Fruit fly (Drosophila melanogaster) whole organism, embryonic: ENCODE measurements around the gene Ir68b.

Experiments
- Atf3 ChIP-seq: fragments of 200-800 bp; sonication (Bioruptor generic); optimal IDR thresholded peaks from 3 replicates; lab custom pipeline; 2016; ENCODE audit warnings: missing biosample characterization, missing genetic modification characterization
- CG10366 ChIP-seq: fragments of 200-800 bp; sonication (Bioruptor generic); IDR thresholded peaks from 2 replicates; pipeline ENCODE4 v1.3.6; 2022; ENCODE audit warnings: missing biosample characterization, missing genetic modification characterization
- CG10462 ChIP-seq: fragments of 200-800 bp; sonication (Bioruptor generic); optimal IDR thresholded peaks from 2 replicates; lab custom pipeline; 2016; ENCODE audit warnings: missing biosample characterization, missing genetic modification characterization
- CG10979 ChIP-seq: fragments of 200-800 bp; sonication (Bioruptor generic); optimal IDR thresholded peaks from 2 replicates; lab custom pipeline; 2018; ENCODE audit warnings: missing biosample characterization, mild to moderate bottlenecking, missing genetic modification characterization, moderate library complexity
- CG11093 ChIP-seq: fragments of 200-800 bp; sonication (Bioruptor generic); IDR thresholded peaks from 3 replicates; pipeline ENCODE4 v1.3.6; 2022; ENCODE audit warnings: missing biosample characterization, missing genetic modification characterization
- CG11723 ChIP-seq: fragments of 200-800 bp; sonication (Bioruptor generic); optimal IDR thresholded peaks from 2 replicates; lab custom pipeline; 2017; ENCODE audit warnings: missing biosample characterization, mild to moderate bottlenecking, missing genetic modification characterization
- CG12659 ChIP-seq: fragments of 200-800 bp; sonication (Bioruptor generic); optimal IDR thresholded peaks from 3 replicates; lab custom pipeline; 2017; ENCODE audit warnings: mild to moderate bottlenecking, missing biosample characterization, missing genetic modification reagents, missing genetic modification characterization
- CG12942 ChIP-seq: fragments of 200-800 bp; sonication (Bioruptor generic); optimal IDR thresholded peaks from 3 replicates; lab custom pipeline; 2016; ENCODE audit warnings: missing biosample characterization, missing genetic modification characterization
- CG14441 ChIP-seq: fragments of 200-800 bp; sonication (Bioruptor generic); IDR thresholded peaks from 2 replicates; pipeline ENCODE4 v1.3.6; 2022; ENCODE audit warnings: missing biosample characterization, missing genetic modification characterization
- CG16779 ChIP-seq: fragments of 200-800 bp; sonication (Bioruptor generic); IDR thresholded peaks from 2 replicates; pipeline ENCODE4 v1.3.6; 2022; ENCODE audit warnings: missing biosample characterization, missing genetic modification characterization
- CG16863 ChIP-seq: fragments of 200-800 bp; sonication (Bioruptor generic); optimal IDR thresholded peaks from 3 replicates; lab custom pipeline; 2016; ENCODE audit warnings: missing biosample characterization, missing genetic modification characterization
- CG17328 ChIP-seq: fragments of 200-800 bp; sonication (Bioruptor generic); IDR thresholded peaks from 2 replicates; pipeline ENCODE4 v1.3.6; 2022; ENCODE audit warnings: missing biosample characterization, missing genetic modification characterization
- CG18599 ChIP-seq: fragments of 200-800 bp; sonication (Bioruptor generic); optimal IDR thresholded peaks from 3 replicates; lab custom pipeline; 2017; ENCODE audit warnings: missing biosample characterization, missing genetic modification characterization, mild to moderate bottlenecking, moderate library complexity, missing genetic modification reagents
- CG3065 ChIP-seq: fragments of 200-800 bp; sonication (Bioruptor generic); optimal IDR thresholded peaks from 2 replicates; lab custom pipeline; 2016; ENCODE audit warnings: missing biosample characterization, missing genetic modification characterization
- CG32532 ChIP-seq: fragments of 200-800 bp; sonication (Bioruptor generic); IDR thresholded peaks from 2 replicates; pipeline ENCODE4 v1.3.6; 2022; ENCODE audit warnings: missing biosample characterization, missing genetic modification characterization
- CG33557 ChIP-seq: fragments of 200-800 bp; sonication (Bioruptor generic); optimal IDR thresholded peaks from 2 replicates; lab custom pipeline; 2019; ENCODE audit warnings: missing biosample characterization, mild to moderate bottlenecking, missing genetic modification characterization, moderate library complexity
- CG7556 ChIP-seq: fragments of 200-800 bp; sonication (Bioruptor generic); optimal IDR thresholded peaks from 2 replicates; lab custom pipeline; 2017; ENCODE audit warnings: missing biosample characterization, mild to moderate bottlenecking, missing genetic modification characterization
- CG9797 ChIP-seq: fragments of 200-800 bp; sonication (Bioruptor generic); optimal IDR thresholded peaks from 3 replicates; lab custom pipeline; 2018; ENCODE audit warnings: missing biosample characterization, mild to moderate bottlenecking, missing genetic modification characterization
- D19B ChIP-seq: fragments of 200-800 bp; sonication (Bioruptor generic); optimal IDR thresholded peaks from 2 replicates; lab custom pipeline; 2017; ENCODE audit warnings: missing biosample characterization, mild to moderate bottlenecking, missing genetic modification characterization
- Doc3 ChIP-seq: fragments of 200-800 bp; sonication (Bioruptor generic); IDR thresholded peaks from 3 replicates; pipeline ENCODE4 v1.3.6; 2022; ENCODE audit warnings: missing biosample characterization, missing genetic modification characterization; ENCODE audit not compliant: partially characterized antibody
- Dp ChIP-seq: fragments of 200-800 bp; sonication (Bioruptor generic); optimal IDR thresholded peaks from 2 replicates; lab custom pipeline; 2018; ENCODE audit warnings: missing biosample characterization, mild to moderate bottlenecking, missing genetic modification characterization, moderate library complexity
- E2f1 ChIP-seq: fragments of 200-800 bp; sonication (Bioruptor generic); IDR thresholded peaks from 2 replicates; pipeline ENCODE4 v1.3.6; 2022; ENCODE audit warnings: missing biosample characterization, missing genetic modification characterization
- Ets65A ChIP-seq: fragments of 200-800 bp; sonication (Bioruptor generic); peaks from one replicate; lab custom pipeline; 2016; ENCODE audit warnings: missing biosample characterization, missing genetic modification characterization
- MBD-R2 ChIP-seq: fragments of 200-800 bp; sonication (Bioruptor generic); IDR thresholded peaks from 2 replicates; pipeline ENCODE4 v1.3.6; 2022; ENCODE audit warnings: missing biosample characterization, missing genetic modification characterization
- MTF-1 ChIP-seq: fragments of 200-800 bp; sonication (Bioruptor generic); optimal IDR thresholded peaks from 2 replicates; lab custom pipeline; 2018; ENCODE audit warnings: missing biosample characterization, mild to moderate bottlenecking, missing genetic modification characterization, borderline replicate concordance
- Med ChIP-seq: fragments of 200-800 bp; sonication (Bioruptor generic); peaks from one replicate; lab custom pipeline; 2016; ENCODE audit warnings: missing biosample characterization, missing genetic modification characterization, mild to moderate bottlenecking, inconsistent platforms, moderate library complexity
- Mes4 ChIP-seq: fragments of 200-800 bp; sonication (Bioruptor generic); optimal IDR thresholded peaks from 2 replicates; lab custom pipeline; 2016; ENCODE audit warnings: missing biosample characterization, missing genetic modification characterization
- Rx ChIP-seq: fragments of 200-800 bp; sonication (Bioruptor generic); IDR thresholded peaks from 2 replicates; pipeline ENCODE4 v1.3.6; 2022; ENCODE audit warnings: missing biosample characterization, missing genetic modification characterization
- Sox100B ChIP-seq: fragments of 200-800 bp; sonication (Bioruptor generic); optimal IDR thresholded peaks from 3 replicates; lab custom pipeline; 2018; ENCODE audit warnings: missing biosample characterization, mild to moderate bottlenecking, missing genetic modification characterization
- Taf1 ChIP-seq: fragments of 200-800 bp; sonication (Bioruptor generic); IDR thresholded peaks from 2 replicates; pipeline ENCODE4 v1.3.6; 2022; ENCODE audit warnings: missing biosample characterization, missing genetic modification characterization
- Xrp1 ChIP-seq: fragments of 200-800 bp; sonication (Bioruptor generic); IDR thresholded peaks from 2 replicates; pipeline ENCODE4 v1.3.6; 2022; ENCODE audit warnings: missing biosample characterization, missing genetic modification characterization
- abd-A ChIP-seq: fragments of 200-800 bp; sonication (Bioruptor generic); optimal IDR thresholded peaks from 3 replicates; lab custom pipeline; 2019; ENCODE audit warnings: missing biosample characterization, mild to moderate bottlenecking, missing genetic modification characterization, moderate library complexity
- ara ChIP-seq: fragments of 200-800 bp; sonication (Bioruptor generic); IDR thresholded peaks from 2 replicates; pipeline ENCODE4 v1.3.6; 2022; ENCODE audit warnings: missing biosample characterization, missing genetic modification characterization
- cad ChIP-seq: fragments of >200 bp; optimal IDR thresholded peaks from 2 replicates; lab custom pipeline; 2017; ENCODE audit warnings: missing biosample characterization, missing genetic modification characterization
- dan ChIP-seq: fragments of 200-800 bp; sonication (Bioruptor generic); IDR thresholded peaks from 2 replicates; pipeline ENCODE4 v1.3.6; 2022; ENCODE audit warnings: missing biosample characterization, missing genetic modification characterization
- eyg ChIP-seq: fragments of 200-800 bp; sonication (Bioruptor generic); optimal IDR thresholded peaks from 3 replicates; lab custom pipeline; 2016; ENCODE audit warnings: missing biosample characterization, missing genetic modification characterization
- gro ChIP-seq: fragments of 200-800 bp; sonication (Bioruptor generic); optimal IDR thresholded peaks from 2 replicates; lab custom pipeline; 2016; ENCODE audit warnings: missing biosample characterization, missing genetic modification characterization
- insv ChIP-seq, 2 experiments: fragments of 200-800 bp; sonication (Bioruptor generic); optimal IDR thresholded peaks; 3 replicates each; lab custom pipeline; 2016 to 2018; ENCODE audit warnings: missing biosample characterization in 2 of 2, missing genetic modification characterization in 2 of 2
- jigr1 ChIP-seq: fragments of 200-800 bp; sonication (Bioruptor generic); IDR thresholded peaks from 3 replicates; pipeline ENCODE4 v1.3.6; 2022; ENCODE audit warnings: missing biosample characterization, missing genetic modification characterization
- jing ChIP-seq: fragments of 200-800 bp; sonication (Bioruptor generic); optimal IDR thresholded peaks from 2 replicates; lab custom pipeline; 2018; ENCODE audit warnings: missing biosample characterization, mild to moderate bottlenecking, missing genetic modification characterization
- jumu ChIP-seq: fragments of 200-800 bp; sonication (Bioruptor generic); optimal IDR thresholded peaks from 3 replicates; lab custom pipeline; 2016; ENCODE audit warnings: missing biosample characterization, missing genetic modification characterization
- lola ChIP-seq, 3 experiments: fragments of >200 bp in 2 of 3; fragments of 200-800 bp in 1 of 3; sonication (Bioruptor generic) in 1 of 3; optimal IDR thresholded peaks; 2 replicates each; lab custom pipeline; 2017 to 2019; ENCODE audit warnings: missing biosample characterization in 3 of 3, missing genetic modification characterization in 3 of 3, mild to moderate bottlenecking in 1 of 3, moderate library complexity in 1 of 3
- nerfin-1 ChIP-seq: fragments of 200-800 bp; sonication (Bioruptor generic); optimal IDR thresholded peaks from 3 replicates; lab custom pipeline; 2019; ENCODE audit warnings: missing biosample characterization, mild to moderate bottlenecking, missing genetic modification characterization, moderate library complexity
- pum ChIP-seq: fragments of 200-800 bp; sonication (Bioruptor generic); optimal IDR thresholded peaks from 2 replicates; lab custom pipeline; 2016; ENCODE audit warnings: missing biosample characterization, missing genetic modification characterization
- row ChIP-seq: fragments of 200-800 bp; sonication (Bioruptor generic); IDR thresholded peaks from 3 replicates; pipeline ENCODE4 v1.3.6; 2022; ENCODE audit warnings: missing biosample characterization, missing genetic modification characterization
- sd ChIP-seq: fragments of 200-800 bp; sonication (Bioruptor generic); optimal IDR thresholded peaks from 3 replicates; lab custom pipeline; 2018; ENCODE audit warnings: missing biosample characterization, mild to moderate bottlenecking, missing genetic modification characterization, moderate library complexity
- ttk ChIP-seq: fragments of 200-800 bp; sonication (Bioruptor generic); IDR thresholded peaks from 2 replicates; pipeline ENCODE4 v2.1.2; 2022; ENCODE audit warnings: missing biosample characterization, missing genetic modification characterization
- unpg ChIP-seq: fragments of 200-800 bp; sonication (Bioruptor generic); optimal IDR thresholded peaks from 3 replicates; lab custom pipeline; 2018; ENCODE audit warnings: missing biosample characterization, mild to moderate bottlenecking, missing genetic modification characterization, moderate library complexity
- zen2 ChIP-seq: fragments of 200-800 bp; sonication (Bioruptor generic); IDR thresholded peaks from 3 replicates; pipeline ENCODE4 v1.3.6; 2022; ENCODE audit warnings: missing biosample characterization, missing genetic modification characterization; ENCODE audit not compliant: partially characterized antibody

The Ir68b gene

DNA sequence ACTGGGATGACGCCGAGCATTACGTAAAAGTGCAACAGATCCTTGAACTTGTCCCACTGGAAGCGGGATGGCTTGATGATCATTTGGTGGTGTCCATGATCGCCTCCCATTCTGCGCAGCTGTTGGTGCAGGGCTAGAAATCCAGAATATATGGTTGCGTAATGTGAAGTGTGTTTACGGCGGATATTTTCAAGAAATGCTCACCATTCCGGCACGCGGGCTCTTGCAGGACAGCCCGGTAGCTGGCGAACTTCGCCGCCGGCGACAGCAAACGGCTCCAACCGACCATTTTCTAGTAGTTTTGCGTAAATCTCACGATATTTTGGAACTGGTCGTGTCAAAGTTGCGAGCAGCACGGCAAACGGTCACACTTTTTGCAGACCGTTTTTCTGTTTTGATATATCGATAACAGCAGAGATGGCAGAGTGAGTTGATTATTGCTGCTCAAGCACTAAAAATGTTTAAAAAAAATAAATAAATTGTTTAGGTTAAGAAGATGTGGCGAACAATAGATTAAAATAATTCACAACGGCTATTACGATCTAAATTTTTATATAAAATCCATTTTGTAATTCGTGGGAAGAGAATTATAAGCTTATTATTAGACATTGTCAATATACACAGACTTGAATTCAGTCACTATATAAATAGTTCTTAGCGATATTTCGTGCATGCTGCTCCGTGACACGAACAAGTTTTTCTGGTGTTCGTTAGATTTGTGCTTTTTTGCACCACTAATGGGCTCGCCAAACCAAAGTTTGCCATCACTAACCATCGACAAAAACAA is 11.1 kb upstream of the Ir68b start, which contains the start of the genes ND-SGDH and RhoGAP68F (continued):
- peak; percentile 71 for TF ChIP-seq CG11723
- TF ChIP-seq CG9797 (GFP tag; lab: Kevin White, UChicago) = peak; percentile 76
- peak; percentile 95 for TF ChIP-seq Ets65A (GFP tag; lab: Kevin White, UChicago)
- TF ChIP-seq CG33557 (GFP tag; lab: Kevin White, UChicago) = peak; percentile 62
- peak; percentile 37 for TF ChIP-seq Mes4
- TF ChIP-seq CG16779 = no peak
- TF ChIP-seq dan (GFP tag; lab: Robert Waterston, UW) = no peak
- peak; percentile 58 for TF ChIP-seq CG16863 (GFP tag; lab: Kevin White, UChicago)
- peak; percentile 74 for TF ChIP-seq CG7556 (GFP tag; lab: Kevin White, UChicago)
- peak in 1 of 3 experiments; percentile 81 for TF ChIP-seq lola (GFP tag; optimal IDR thresholded peaks at IDR 0.05; lab: Kevin White, UChicago)
- TF ChIP-seq CG12659 (GFP tag; lab: Kevin White, UChicago) = peak; percentile 89
- TF ChIP-seq CG10979 (tag; lab: Kevin White, UChicago) = peak; percentile 56
- TF ChIP-seq D19B (GFP tag; lab: Kevin White, UChicago) = peak; percentile 15
- peak; percentile 81 for TF ChIP-seq zen2
- peak; percentile 74 for TF ChIP-seq CG14441
- TF ChIP-seq Atf3 (GFP tag; lab: Kevin White, UChicago) = peak; percentile 7
- TF ChIP-seq CG10462 (GFP tag; lab: Kevin White, UChicago) = peak; percentile 33
- TF ChIP-seq CG3065 (GFP tag; lab: Kevin White, UChicago) = peak; percentile 52
- TF ChIP-seq sd (tag; lab: Kevin White, UChicago) = peak; percentile 49
- TF ChIP-seq Med (GFP tag; lab: Kevin White, UChicago) = peak; percentile 78
- peak; percentile 76 for TF ChIP-seq CG18599 (GFP tag; lab: Kevin White, UChicago)
- TF ChIP-seq E2f1 (GFP tag; lab: Robert Waterston, UW) = peak; percentile 58
- peak; percentile 8 for TF ChIP-seq Dp
- peak; percentile 54; the same call in 1 of the 3 replicates for TF ChIP-seq CG11093 (GFP tag; lab: Robert Waterston, UW)
- TF ChIP-seq row = peak; percentile 94
- peak; percentile 20; the same call in 1 of the 2 replicates for TF ChIP-seq CG17328 (GFP tag; lab: Robert Waterston, UW)
- 0 out of 2 replicates have a peak, but pooled peaks have one; percentile 76 for TF ChIP-seq CG32532 (GFP tag; lab: Robert Waterston, UW)
- peak in 1 of 2 experiments; percentile 20 for TF ChIP-seq insv (GFP tag; optimal IDR thresholded peaks at IDR 0.05; lab: Kevin White, UChicago)
- TF ChIP-seq jigr1 (GFP tag; lab: Robert Waterston, UW) = no peak
- TF ChIP-seq Doc3 (GFP tag; lab: Robert Waterston, UW) = peak; percentile 95
- peak; percentile 56; the same call in 1 of the 2 replicates for TF ChIP-seq CG10366
- TF ChIP-seq gro = peak; percentile 34
- peak; percentile 49; the same call in 1 of the 2 replicates for TF ChIP-seq ttk (GFP tag; lab: Robert Waterston, UW)
- peak; percentile 72 for TF ChIP-seq Sox100B (GFP tag; lab: Kevin White, UChicago)
- TF ChIP-seq CG12942 (GFP tag; lab: Kevin White, UChicago) = peak; percentile 73
- no peak for TF ChIP-seq abd-A
- peak; percentile 68 for TF ChIP-seq pum (GFP tag; lab: Kevin White, UChicago)
- TF ChIP-seq MTF-1 (GFP tag; lab: Kevin White, UChicago) = no peak
- no peak for TF ChIP-seq cad
- TF ChIP-seq jing (GFP tag; lab: Kevin White, UChicago) = no peak
- TF ChIP-seq MBD-R2 = peak; percentile 55
- TF ChIP-seq eyg (GFP tag; lab: Kevin White, UChicago) = peak; percentile 9
- TF ChIP-seq unpg (GFP tag; lab: Kevin White, UChicago) = peak; percentile 68
- peak; percentile 58; the same call in 1 of the 2 replicates for TF ChIP-seq Xrp1 (GFP tag; lab: Robert Waterston, UW)
- peak; percentile 62 for TF ChIP-seq nerfin-1 (tag; lab: Kevin White, UChicago)
- TF ChIP-seq ara = 0 out of 2 replicates have a peak, but pooled peaks have one; percentile 7
- TF ChIP-seq jumu (GFP tag; lab: Kevin White, UChicago) = peak; percentile 67
- TF ChIP-seq Rx (GFP tag; lab: Robert Waterston, UW) = no peak; the same call in 1 of the 2 replicates
- TF ChIP-seq Taf1 (GFP tag; lab: Robert Waterston, UW) = peak; percentile 29; the same call in 1 of the 2 replicates
